Worm (Caenorhabditis elegans) whole organism, L4 larva: ENCODE results near the gene nhr-207.

Source experiments
- F49E8.2 ChIP-seq: sonication (generic microtip); optimal IDR thresholded peaks from 2 replicates; lab custom pipeline; 2016; ENCODE audit warnings: missing compliant biosample characterization, mild to moderate bottlenecking, missing genetic modification characterization, borderline replicate concordance
- R02D3.7 ChIP-seq: fragments of 150-350 bp; sonication (generic microtip); optimal IDR thresholded peaks from 3 replicates; lab custom pipeline; 2014; ENCODE audit warnings: missing biosample characterization, missing genetic modification characterization
- aha-1 ChIP-seq: fragments of 150-350 bp; peaks from one replicate; lab custom pipeline; 2014; ENCODE audit warnings: missing biosample characterization, missing genetic modification characterization
- ama-1 ChIP-seq: fragments of 150-350 bp; optimal IDR thresholded peaks from 2 replicates; lab custom pipeline; 2014; ENCODE audit warnings: inconsistent platforms, mixed read lengths
- daf-16 ChIP-seq, 3 experiments: sonication (generic microtip); optimal IDR thresholded peaks; 2 replicates each; lab custom pipeline; 2016 to 2017; ENCODE audit warnings: missing genetic modification characterization in 3 of 3, missing genetic modification reagents in 3 of 3, mild to moderate bottlenecking in 2 of 3, missing compliant biosample characterization in 2 of 3, missing biosample characterization in 1 of 3, moderate library complexity in 1 of 3
- dmd-6 ChIP-seq: fragments of 200-800 bp; sonication (Bioruptor generic); IDR thresholded peaks from 2 replicates; pipeline ENCODE4 v1.3.6; 2022; ENCODE audit warnings: missing genetic modification reagents, missing genetic modification characterization, missing compliant biosample characterization
- dmd-9 ChIP-seq: fragments of 200-800 bp; sonication (Bioruptor generic); IDR thresholded peaks from 2 replicates; pipeline ENCODE4 v1.3.6; 2022; ENCODE audit warnings: missing genetic modification reagents, missing genetic modification characterization, missing compliant biosample characterization
- dpl-1 ChIP-seq: fragments of 150-350 bp; optimal IDR thresholded peaks from 2 replicates; lab custom pipeline; 2014; ENCODE audit warnings: missing biosample characterization, missing genetic modification reagents, missing genetic modification characterization
- dve-1 ChIP-seq: sonication (generic microtip); optimal IDR thresholded peaks from 2 replicates; lab custom pipeline; 2017; ENCODE audit warnings: antibody characterized with exemption, mild to moderate bottlenecking, missing genetic modification characterization, missing compliant biosample characterization; ENCODE audit not compliant: insufficient read depth
- fos-1 ChIP-seq: fragments of 150-350 bp; optimal IDR thresholded peaks from 2 replicates; lab custom pipeline; 2014; ENCODE audit warnings: missing biosample characterization, missing genetic modification characterization
- hif-1 ChIP-seq, 2 experiments: sonication (generic microtip); optimal IDR thresholded peaks; 2 replicates each; lab custom pipeline; 2016 to 2017; ENCODE audit warnings: missing compliant biosample characterization in 2 of 2, missing genetic modification characterization in 2 of 2, missing genetic modification reagents in 2 of 2, missing genotype in 2 of 2, mild to moderate bottlenecking in 1 of 2
- hlh-30 ChIP-seq: sonication (generic microtip); optimal IDR thresholded peaks from 2 replicates; lab custom pipeline; 2017; ENCODE audit warnings: antibody characterized with exemption, mild to moderate bottlenecking, missing genetic modification characterization, missing compliant biosample characterization; ENCODE audit not compliant: insufficient read depth
- jun-1 ChIP-seq: fragments of 150-350 bp; optimal IDR thresholded peaks from 2 replicates; lab custom pipeline; 2014; ENCODE audit warnings: missing biosample characterization, missing genetic modification reagents, missing genetic modification characterization
- lin-38 ChIP-seq: fragments of 200-800 bp; sonication (Bioruptor generic); IDR thresholded peaks from 2 replicates; pipeline ENCODE4 v1.3.6; 2022; ENCODE audit warnings: missing genetic modification reagents, missing genetic modification characterization, missing compliant biosample characterization
- lsy-2 ChIP-seq, 2 experiments: fragments of 150-350 bp in 1 of 2; sonication (generic microtip) in 1 of 2; optimal IDR thresholded peaks; 2 replicates each; lab custom pipeline; 2014 to 2017; ENCODE audit warnings: missing biosample characterization in 2 of 2, missing genetic modification characterization in 2 of 2
- mdl-1 ChIP-seq, 2 experiments: fragments of 150-350 bp in 1 of 2; sonication (generic microtip) in 1 of 2; optimal IDR thresholded peaks; 2 replicates each; lab custom pipeline; 2014 to 2017; ENCODE audit warnings: missing biosample characterization in 2 of 2, missing genetic modification characterization in 2 of 2
- mdt-29 ChIP-seq: fragments of 200-800 bp; sonication (Bioruptor generic); IDR thresholded peaks from 2 replicates; pipeline ENCODE4 v1.3.6; 2022; ENCODE audit warnings: missing genetic modification reagents, missing genetic modification characterization, missing compliant biosample characterization
- mes-2 ChIP-seq: sonication (generic microtip); optimal IDR thresholded peaks from 2 replicates; lab custom pipeline; 2016; ENCODE audit warnings: missing genotype, mild to moderate bottlenecking, missing genetic modification characterization, missing compliant biosample characterization; ENCODE audit not compliant: poor library complexity, severe bottlenecking
- mxl-2 ChIP-seq: fragments of 200-800 bp; sonication (Bioruptor generic); conservative IDR thresholded peaks from 2 replicates; pipeline ENCODE4 v1.3.6; 2022; ENCODE audit warnings: missing genetic modification reagents, missing genetic modification characterization, missing compliant biosample characterization
- mxl-3 ChIP-seq: fragments of 200-800 bp; sonication (Bioruptor generic); optimal IDR thresholded peaks from 2 replicates; lab custom pipeline; 2018; ENCODE audit warnings: mild to moderate bottlenecking, missing genetic modification characterization, missing compliant biosample characterization
- nhr-28 ChIP-seq: fragments of 150-350 bp; optimal IDR thresholded peaks from 2 replicates; lab custom pipeline; 2014; ENCODE audit warnings: missing biosample characterization, missing genetic modification characterization
- nhr-42 ChIP-seq: fragments of 200-800 bp; sonication (Bioruptor generic); IDR thresholded peaks from 2 replicates; pipeline ENCODE4 v1.3.6; 2022; ENCODE audit warnings: missing genetic modification characterization, missing compliant biosample characterization
- nhr-6 ChIP-seq: fragments of 150-350 bp; optimal IDR thresholded peaks from 2 replicates; lab custom pipeline; 2014; ENCODE audit warnings: missing biosample characterization, missing genetic modification characterization
- nhr-76 ChIP-seq: fragments of 150-350 bp; optimal IDR thresholded peaks from 2 replicates; lab custom pipeline; 2014; ENCODE audit warnings: missing biosample characterization, missing genetic modification characterization
- nhr-77 ChIP-seq: fragments of 150-350 bp; optimal IDR thresholded peaks from 2 replicates; lab custom pipeline; 2014; ENCODE audit warnings: missing biosample characterization, missing genetic modification characterization
- pha-4 ChIP-seq, 2 experiments: fragments of 150-350 bp in 1 of 2; fragments of 200-800 bp in 1 of 2; sonication (Bioruptor generic) in 1 of 2; IDR thresholded peaks in 1 of 2; optimal IDR thresholded peaks in 1 of 2; 2 replicates each; pipeline versions ENCODE4 v1.3.6 to Lab custom; 2014 to 2022; ENCODE audit warnings: missing genetic modification characterization in 2 of 2, missing genetic modification reagents in 2 of 2, missing biosample characterization in 1 of 2, missing compliant biosample characterization in 1 of 2
- pqm-1 ChIP-seq: sonication (generic microtip); optimal IDR thresholded peaks from 2 replicates; lab custom pipeline; 2017; ENCODE audit warnings: missing biosample characterization, missing genetic modification characterization
- set-16 ChIP-seq: fragments of 200-800 bp; sonication (Bioruptor generic); IDR thresholded peaks from 2 replicates; pipeline ENCODE4 v1.3.6; 2022; ENCODE audit warnings: missing genetic modification reagents, missing genetic modification characterization, missing compliant biosample characterization
- spr-1 ChIP-seq: sonication (generic microtip); optimal IDR thresholded peaks from 2 replicates; lab custom pipeline; 2016; ENCODE audit warnings: mild to moderate bottlenecking, missing genetic modification characterization, missing compliant biosample characterization
- unc-62 ChIP-seq, 3 experiments: fragments of 150-350 bp in 1 of 3; sonication (generic microtip); optimal IDR thresholded peaks in 2 of 3; peaks in 1 of 3; 1 replicate in 1 of 3; 2 replicates in 2 of 3; lab custom pipeline; 2014 to 2017; ENCODE audit warnings: missing biosample characterization in 3 of 3, missing genetic modification characterization in 3 of 3, missing genetic modification reagents in 3 of 3, missing genotype in 1 of 3
- vab-7 ChIP-seq: fragments of 200-800 bp; sonication (Bioruptor generic); IDR thresholded peaks from 2 replicates; pipeline ENCODE4 v1.3.6; 2022; ENCODE audit warnings: missing genetic modification reagents, missing genetic modification characterization, missing compliant biosample characterization
- zip-11 ChIP-seq: fragments of 200-800 bp; sonication (Bioruptor generic); IDR thresholded peaks from 2 replicates; pipeline ENCODE4 v1.3.6; 2022; ENCODE audit warnings: missing genetic modification characterization, missing compliant biosample characterization

The nhr-207 gene

ce11 chrV:12111452-12111851, 15.5 kb downstream of the nhr-207 start, which contains the start of gene lhpp-1:
TSS of gene lhpp-1 (minus strand) at chrV:12111805.
- TF ChIP-seq vab-7 (GFP tag; lab: Robert Waterston, UW) (no peak), nhr-6 (tag; lab: Kevin White, UChicago) (peak; percentile 53), mdt-29 (GFP tag; lab: Robert Waterston, UW) (no peak), jun-1 (tag; lab: Kevin White, UChicago) (no peak), hlh-30 (tag; lab: Kevin White, UChicago) (peak; percentile 56), nhr-28 (tag; lab: Kevin White, UChicago) (peak; percentile 46), mes-2 (tag; lab: Kevin White, UChicago) (peak; percentile 19), dpl-1 (GFP tag; lab: Kevin White, UChicago) (peak; percentile 11), lsy-2 (tag; optimal IDR thresholded peaks at IDR 0.05; lab: Kevin White, UChicago) (no peak), aha-1 (tag; lab: Kevin White, UChicago) (peak; percentile 23)

ce11 chrV:12113726-12114125, 17.8 kb downstream of the nhr-207 start:
- TF ChIP-seq nhr-28 (tag; lab: Kevin White, UChicago) (peak; percentile 91), mxl-3 (GFP tag; lab: Kevin White, UChicago) (peak; percentile 66), spr-1 (tag; lab: Kevin White, UChicago) (no peak), hif-1 (tag; optimal IDR thresholded peaks at IDR 0.05; lab: Kevin White, UChicago) (no peak), hlh-30 (tag; lab: Kevin White, UChicago) (no peak), nhr-77 (tag; lab: Kevin White, UChicago) (peak; percentile 3), dmd-6 (GFP tag; lab: Robert Waterston, UW) (peak; percentile 54), aha-1 (tag; lab: Kevin White, UChicago) (peak; percentile 30), mdl-1 (tag; optimal IDR thresholded peaks at IDR 0.05; lab: Kevin White, UChicago) (peak in 1 of 2 experiments; percentile 13), pqm-1 (peak; percentile 85)

- TF ChIP-seq nhr-42 (GFP tag; lab: Robert Waterston, UW) (no peak), lin-38 (GFP tag; lab: Robert Waterston, UW) (no peak), aha-1 (tag; lab: Kevin White, UChicago) (no peak), nhr-76 (no peak), R02D3.7 (tag; lab: Kevin White, UChicago) (no peak), ama-1 (lab: Kevin White, UChicago) (no peak), dmd-9 (GFP tag; lab: Robert Waterston, UW) (no peak), fos-1 (tag; lab: Kevin White, UChicago) (no peak), F49E8.2 (tag; lab: Kevin White, UChicago) (no peak), mxl-2 (GFP tag; lab: Robert Waterston, UW) (no peak), mdt-29 (GFP tag; lab: Robert Waterston, UW) (no peak)
Observed at ce11 chrV:12114693-12115092, 18.7 kb downstream of the nhr-207 start, which contains the start of gene spin-1. TSS of gene spin-1 (plus strand) at chrV:12114993.

- TF ChIP-seq dve-1 (tag; lab: Kevin White, UChicago) (peak; percentile 38), zip-11 (no peak), dmd-6 (GFP tag; lab: Robert Waterston, UW) (peak; percentile 75), nhr-28 (tag; lab: Kevin White, UChicago) (peak; percentile 81), unc-62 (GFP tag; optimal IDR thresholded peaks at IDR 0.05 in 1 of 2; lab: Kevin White, UChicago) (peak in 1 of 2 experiments; percentile 97), unc-62 (tag; optimal IDR thresholded peaks at IDR 0.05; lab: Kevin White, UChicago) (no peak), dmd-9 (GFP tag; lab: Robert Waterston, UW) (no peak), daf-16 (GFP tag; optimal IDR thresholded peaks at IDR 0.05; lab: Kevin White, UChicago) (no peak), daf-16 (tag; optimal IDR thresholded peaks at IDR 0.05; lab: Kevin White, UChicago) (peak; percentile 69)
- TF ChIP-seq, all 104 proteins: peak for 5
Observed at ce11 chrV:12115150-12115549, 19.2 kb downstream of the nhr-207 start.

- no peak for TF ChIP-seq set-16 (GFP tag; lab: Robert Waterston, UW)
- no peak for TF ChIP-seq pha-4 (GFP tag; IDR thresholded peaks at IDR 0.05; lab: Robert Waterston, UW)
- TF ChIP-seq pha-4 (tag; optimal IDR thresholded peaks at IDR 0.05; lab: Kevin White, UChicago) = peak; percentile 9
- TF ChIP-seq aha-1 (tag; lab: Kevin White, UChicago) = peak; percentile 90
Observed at ce11 chrV:12117567-12118053, 21.7 kb downstream of the nhr-207 start, which contains the start of gene C13C4.8. TSS of gene C13C4.8 (plus strand) at chrV:12118003.
